Worm (Caenorhabditis elegans) whole organism, L3 larva: ENCODE measurements around the gene R03H10.2.

Experiments
- ZK546.5 ChIP-seq: sonication (generic microtip); optimal IDR thresholded peaks from 2 replicates; lab custom pipeline; 2017; ENCODE audit warnings: missing biosample characterization, missing genetic modification characterization
- ceh-28 ChIP-seq: fragments of 150-350 bp; optimal IDR thresholded peaks from 2 replicates; lab custom pipeline; 2014; ENCODE audit warnings: missing biosample characterization, missing genetic modification reagents, missing genetic modification characterization
- daf-12 ChIP-seq: fragments of 150-350 bp; optimal IDR thresholded peaks from 2 replicates; lab custom pipeline; 2014; ENCODE audit warnings: missing biosample characterization, missing genetic modification reagents, missing genetic modification characterization
- elt-2 ChIP-seq: sonication (generic microtip); optimal IDR thresholded peaks from 2 replicates; lab custom pipeline; 2016; ENCODE audit warnings: missing genetic modification reagents, mild to moderate bottlenecking, missing genetic modification characterization, missing compliant biosample characterization
- fkh-10 ChIP-seq: sonication (generic microtip); optimal IDR thresholded peaks from 2 replicates; lab custom pipeline; 2017; ENCODE audit warnings: missing biosample characterization, missing genetic modification reagents, missing genetic modification characterization
- fkh-2 ChIP-seq: fragments of 150-350 bp; optimal IDR thresholded peaks from 2 replicates; lab custom pipeline; 2014; ENCODE audit warnings: missing biosample characterization, missing genetic modification reagents, missing genetic modification characterization
- hmg-11 ChIP-seq: sonication (generic microtip); optimal IDR thresholded peaks from 2 replicates; lab custom pipeline; 2016; ENCODE audit warnings: missing genetic modification characterization, missing compliant biosample characterization
- jun-1 ChIP-seq: fragments of 150-350 bp; optimal IDR thresholded peaks from 2 replicates; lab custom pipeline; 2014; ENCODE audit warnings: missing biosample characterization, missing genetic modification reagents, missing genetic modification characterization
- lin-15B ChIP-seq: fragments of 150-350 bp; optimal IDR thresholded peaks from 2 replicates; lab custom pipeline; 2014; ENCODE audit warnings: missing biosample characterization, missing genetic modification characterization
- lsy-12 ChIP-seq: sonication (generic microtip); optimal IDR thresholded peaks from 2 replicates; lab custom pipeline; 2016; ENCODE audit warnings: mild to moderate bottlenecking, missing genetic modification characterization, missing compliant biosample characterization
- mdl-1 ChIP-seq: fragments of 150-350 bp; optimal IDR thresholded peaks from 2 replicates; lab custom pipeline; 2014; ENCODE audit warnings: missing biosample characterization, missing genetic modification characterization
- nfya-1 ChIP-seq: sonication (generic microtip); optimal IDR thresholded peaks from 2 replicates; lab custom pipeline; 2017; ENCODE audit warnings: missing genetic modification characterization, mild to moderate bottlenecking, missing compliant biosample characterization, antibody characterized with exemption, moderate library complexity; ENCODE audit not compliant: insufficient read depth
- nhr-23 ChIP-seq: fragments of 150-350 bp; optimal IDR thresholded peaks from 2 replicates; lab custom pipeline; 2014; ENCODE audit warnings: missing biosample characterization, missing genetic modification reagents, missing genetic modification characterization
- nhr-25 ChIP-seq: sonication (generic microtip); optimal IDR thresholded peaks from 2 replicates; lab custom pipeline; 2017; ENCODE audit warnings: missing biosample characterization, missing genetic modification characterization
- nhr-28 ChIP-seq: fragments of 150-350 bp; optimal IDR thresholded peaks from 2 replicates; lab custom pipeline; 2014; ENCODE audit warnings: missing biosample characterization, missing genetic modification characterization
- nhr-43 ChIP-seq: sonication (generic microtip); optimal IDR thresholded peaks from 2 replicates; lab custom pipeline; 2016; ENCODE audit warnings: mild to moderate bottlenecking, missing genetic modification characterization, missing compliant biosample characterization; ENCODE audit not compliant: poor library complexity, severe bottlenecking
- nhr-77 ChIP-seq: fragments of 150-350 bp; optimal IDR thresholded peaks from 2 replicates; lab custom pipeline; 2014; ENCODE audit warnings: missing biosample characterization, missing genetic modification characterization
- pha-4 ChIP-seq: fragments of 150-350 bp; optimal IDR thresholded peaks from 2 replicates; lab custom pipeline; 2014; ENCODE audit warnings: missing biosample characterization, missing genetic modification reagents, missing genetic modification characterization
- pqm-1 ChIP-seq: fragments of 150-350 bp; optimal IDR thresholded peaks from 2 replicates; lab custom pipeline; 2017; ENCODE audit warnings: missing biosample characterization, missing genetic modification characterization, inconsistent platforms
- sea-2 ChIP-seq: fragments of 150-350 bp; sonication (generic microtip); optimal IDR thresholded peaks from 4 replicates; lab custom pipeline; 2014; ENCODE audit warnings: missing biosample characterization, missing genetic modification reagents, missing genetic modification characterization
- skn-1 ChIP-seq: fragments of 150-350 bp; optimal IDR thresholded peaks from 2 replicates; lab custom pipeline; 2014; ENCODE audit warnings: missing biosample characterization, missing genetic modification characterization
- snpc-4 ChIP-seq: fragments of 150-350 bp; optimal IDR thresholded peaks from 2 replicates; lab custom pipeline; 2014; ENCODE audit warnings: missing biosample characterization, missing genetic modification characterization
- tbx-2 ChIP-seq: sonication (generic microtip); optimal IDR thresholded peaks from 2 replicates; lab custom pipeline; 2016; ENCODE audit warnings: mild to moderate bottlenecking, missing genetic modification characterization, missing compliant biosample characterization
- unc-39 ChIP-seq: sonication (generic microtip); optimal IDR thresholded peaks from 4 replicates; lab custom pipeline; 2017; ENCODE audit warnings: missing biosample characterization, missing genetic modification characterization
- zag-1 ChIP-seq: fragments of 150-350 bp; optimal IDR thresholded peaks from 2 replicates; lab custom pipeline; 2014; ENCODE audit warnings: missing biosample characterization, missing genetic modification characterization

The R03H10.2 gene

DNA sequence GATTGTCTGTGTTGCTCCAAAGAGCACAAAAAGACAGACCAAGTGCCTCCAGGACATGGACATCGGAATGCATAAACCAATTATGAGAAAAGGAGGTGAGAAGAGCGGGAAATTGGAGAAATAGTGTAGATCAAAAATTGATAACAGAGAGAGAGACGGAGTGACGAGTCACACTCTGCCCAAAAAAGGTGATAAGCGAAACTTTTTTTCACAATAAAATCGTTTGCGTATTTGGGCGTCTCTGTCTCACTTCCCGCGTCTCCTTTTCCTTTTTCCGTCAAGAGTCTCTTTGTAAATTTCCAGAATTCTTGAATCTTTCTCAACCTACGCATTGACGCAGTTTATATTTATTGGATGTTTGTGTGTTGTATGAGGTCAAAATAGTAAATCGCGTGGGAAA, 38.6 kb downstream of the R03H10.2 start, which contains the start of gene mth-2:
TSS of gene mth-2 (minus strand) at position 188 of the 400 bp plus-strand sequence.
- TF ChIP-seq elt-2 (tag; lab: Kevin White, UChicago) (peak; percentile 95), pqm-1 (peak; percentile 78), nhr-77 (no peak), lin-15B (tag; lab: Kevin White, UChicago) (no peak), ceh-28 (tag; lab: Kevin White, UChicago) (peak; percentile 14), jun-1 (tag; lab: Kevin White, UChicago) (peak; percentile 28), unc-39 (no peak)

DNA sequence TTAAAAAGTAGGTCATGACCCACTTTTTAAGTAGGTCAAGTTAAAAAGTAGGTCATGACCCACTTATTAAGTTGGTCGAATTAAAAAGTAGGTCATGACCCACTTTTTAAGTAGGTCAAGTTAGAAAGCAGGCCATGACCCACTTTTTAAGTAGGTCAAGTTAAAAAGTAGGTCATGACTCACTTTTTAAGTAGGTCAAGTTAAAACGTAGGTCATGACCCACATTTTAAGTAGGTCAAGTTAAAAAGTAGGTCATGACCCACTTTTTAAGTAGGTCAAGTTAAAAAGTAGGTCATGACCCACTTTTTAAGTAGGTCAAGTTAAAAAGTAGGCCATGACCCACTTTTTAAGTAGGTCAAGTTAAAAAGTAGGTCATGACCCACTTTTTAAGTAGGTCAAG, 47.1 kb downstream of the R03H10.2 start:
- TF ChIP-seq nhr-23 (tag; lab: Kevin White, UChicago), result peak; percentile 51

- TF ChIP-seq ZK546.5 (tag; lab: Kevin White, UChicago) (no peak), elt-2 (tag; lab: Kevin White, UChicago) (peak; percentile 85), pqm-1 (peak; percentile 39)
- TF ChIP-seq, all 47 proteins: peak for 2
These were observed 48.2 kb downstream of the R03H10.2 start, which contains the start of gene mth-1 for ce11 chrII:4203729-4204184. mth-1 (minus strand) TSS chrII:4203779.

DNA sequence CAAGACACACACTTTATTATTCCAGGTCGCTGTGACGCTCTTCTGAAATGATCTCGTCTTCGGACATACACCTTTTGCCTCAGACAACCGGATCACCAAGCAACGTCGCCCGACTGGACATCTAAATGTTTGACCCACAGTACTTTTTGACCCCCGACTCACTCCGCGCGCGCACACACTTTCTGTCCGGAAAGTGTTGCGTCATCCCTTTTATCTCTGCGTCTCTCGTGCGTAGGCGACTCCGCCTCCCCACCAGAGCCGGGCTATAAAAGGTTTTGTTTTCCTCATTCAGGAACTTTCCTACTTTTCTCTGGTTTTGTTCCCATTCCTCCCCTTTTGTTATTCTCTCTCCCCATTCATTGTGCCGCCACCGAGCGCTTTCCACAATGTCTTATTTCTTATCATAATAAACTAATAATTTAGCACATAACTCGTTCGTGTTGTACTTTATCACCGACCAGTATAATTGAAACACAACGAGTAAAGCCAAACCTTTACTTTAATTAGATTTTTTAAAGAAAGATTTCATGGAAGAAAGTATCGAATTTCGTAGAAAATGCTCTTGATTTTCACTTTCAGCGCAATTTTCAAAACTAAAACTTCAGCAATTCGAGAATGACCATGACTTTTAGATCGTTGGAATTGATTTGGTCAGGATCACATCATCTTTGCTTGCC, 53.6 kb downstream of the R03H10.2 start, which contains the start of gene F31D5.6:
TSS of gene F31D5.6 (plus strand) at position 627 of the 677 bp plus-strand sequence.
- no peak for TF ChIP-seq fkh-2 (tag; lab: Kevin White, UChicago)
- TF ChIP-seq fkh-10 (GFP tag; lab: Kevin White, UChicago), result no peak
- TF ChIP-seq nhr-25 (tag; lab: Kevin White, UChicago), result no peak
- TF ChIP-seq lsy-12 (tag; lab: Kevin White, UChicago), result no peak
- no peak for TF ChIP-seq sea-2
- no peak for TF ChIP-seq mdl-1 (tag; lab: Kevin White, UChicago)
- TF ChIP-seq zag-1 (tag; lab: Kevin White, UChicago), result no peak
- TF ChIP-seq pha-4 (tag; lab: Kevin White, UChicago), result no peak
- no peak for TF ChIP-seq nhr-43 (tag; lab: Kevin White, UChicago)
- TF ChIP-seq jun-1 (tag; lab: Kevin White, UChicago), result no peak

DNA sequence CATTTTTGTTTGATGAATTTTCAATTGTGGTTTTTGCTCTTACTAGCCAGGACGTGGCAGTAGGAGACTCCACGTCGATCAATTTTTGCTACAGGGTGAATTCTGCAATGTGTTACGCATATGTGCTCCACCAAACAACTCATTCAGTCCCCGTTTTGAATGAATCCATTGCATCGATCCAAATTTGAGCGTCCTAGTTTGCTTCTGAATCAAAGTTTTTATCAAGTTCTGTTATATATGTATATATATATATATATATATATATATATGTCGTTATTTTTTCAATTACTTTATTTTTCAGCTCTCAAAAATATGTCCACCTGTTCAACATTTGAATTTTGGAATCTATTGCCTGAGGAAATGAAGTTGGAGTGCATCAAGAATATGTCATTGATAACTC, 55.5 kb downstream of the R03H10.2 start, which contains the start of gene F31D5.7:
TSS of gene F31D5.7 (plus strand) at position 301 of the 400 bp plus-strand sequence.
- no peak for TF ChIP-seq jun-1 (tag; lab: Kevin White, UChicago)
- no peak for TF ChIP-seq hmg-11
- no peak for TF ChIP-seq pqm-1
- TF ChIP-seq ceh-28 (tag; lab: Kevin White, UChicago), result no peak
- TF ChIP-seq skn-1 (tag; lab: Kevin White, UChicago), result no peak
- no peak for TF ChIP-seq daf-12 (tag; lab: Kevin White, UChicago)
- no peak for TF ChIP-seq lsy-12 (tag; lab: Kevin White, UChicago)
- TF ChIP-seq nhr-28 (tag; lab: Kevin White, UChicago), result no peak

- TF ChIP-seq snpc-4 (tag; lab: Kevin White, UChicago) (no peak), nhr-25 (tag; lab: Kevin White, UChicago) (no peak), elt-2 (tag; lab: Kevin White, UChicago) (no peak), lsy-12 (tag; lab: Kevin White, UChicago) (no peak), tbx-2 (tag; lab: Kevin White, UChicago) (no peak), daf-12 (tag; lab: Kevin White, UChicago) (no peak), zag-1 (tag; lab: Kevin White, UChicago) (no peak), nfya-1 (tag; lab: Kevin White, UChicago) (no peak)
- TF ChIP-seq, all 47 proteins: peak for 0
These were observed 59.7 kb downstream of the R03H10.2 start, which contains the start of gene F31D5.2 for ce11 chrII:4215318-4215717. F31D5.2 (plus strand) TSS chrII:4215618.
